Worm (Caenorhabditis elegans): Measurements from ENCODE around the gene EEED8.12.

DNA sequence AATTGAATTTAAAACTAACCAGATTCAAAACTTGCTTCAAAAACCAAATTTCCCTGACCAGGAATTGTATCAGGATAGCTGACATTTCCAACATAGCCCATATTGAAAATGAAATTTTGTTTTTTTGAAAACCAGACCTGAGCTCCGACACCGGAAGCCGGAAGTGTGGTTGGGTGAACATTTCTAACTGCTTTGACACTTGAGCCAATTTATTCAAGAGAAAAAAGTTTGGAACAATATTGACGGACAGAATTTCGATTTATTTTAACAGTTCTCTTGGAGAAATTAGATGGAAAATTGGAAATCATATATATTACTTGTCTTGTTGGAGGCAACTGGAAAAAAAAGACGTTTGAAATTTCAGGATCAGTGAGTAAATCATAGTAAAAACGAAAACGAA, 21.6 kb downstream of the EEED8.12 start, which contains the start of gene ccpp-6:
- TF ChIP-seq him-1 (tag; optimal IDR thresholded peaks at IDR 0.05), result no peak
- TF ChIP-seq dao-5 (tag; optimal IDR thresholded peaks at IDR 0.05), result no peak
- TF ChIP-seq W03F9.2 (tag; optimal IDR thresholded peaks at IDR 0.05), result no peak
